Worm (Caenorhabditis elegans) whole organism, L4 larva: ENCODE results near the gene C05D12.2.

Experiments
- D1046.2 ChIP-seq: fragments of 200-800 bp; sonication (Bioruptor generic); IDR thresholded peaks from 2 replicates; pipeline ENCODE4 v1.3.6; 2022; ENCODE audit warnings: missing genetic modification characterization, missing compliant biosample characterization
- Y75B8A.6 ChIP-seq: fragments of 200-800 bp; sonication (Bioruptor generic); IDR thresholded peaks from 2 replicates; pipeline ENCODE4 v1.3.6; 2022; ENCODE audit warnings: missing genetic modification reagents, missing genetic modification characterization, missing compliant biosample characterization
- ZK337.2 ChIP-seq: fragments of 200-800 bp; sonication (Bioruptor generic); IDR thresholded peaks from 2 replicates; pipeline ENCODE4 v1.3.6; 2022; ENCODE audit warnings: missing genetic modification reagents, missing genetic modification characterization, missing compliant biosample characterization
- aha-1 ChIP-seq: fragments of 150-350 bp; peaks from one replicate; lab custom pipeline; 2014; ENCODE audit warnings: missing biosample characterization, missing genetic modification characterization
- attf-4 ChIP-seq: sonication (generic microtip); optimal IDR thresholded peaks from 3 replicates; lab custom pipeline; 2017; ENCODE audit warnings: missing biosample characterization, missing genetic modification characterization
- ceh-32 ChIP-seq: sonication (generic microtip); optimal IDR thresholded peaks from 2 replicates; lab custom pipeline; 2016; ENCODE audit warnings: mild to moderate bottlenecking, missing genetic modification characterization, missing compliant biosample characterization; ENCODE audit not compliant: poor library complexity
- ctbp-1 ChIP-seq: fragments of 200-800 bp; sonication (Bioruptor generic); IDR thresholded peaks from 2 replicates; pipeline ENCODE4 v1.3.6; 2022; ENCODE audit warnings: missing genetic modification reagents, missing genetic modification characterization, missing compliant biosample characterization
- daf-16 ChIP-seq, 3 experiments: sonication (generic microtip); optimal IDR thresholded peaks; 2 replicates each; lab custom pipeline; 2016 to 2017; ENCODE audit warnings: missing genetic modification characterization in 3 of 3, missing genetic modification reagents in 3 of 3, mild to moderate bottlenecking in 2 of 3, missing compliant biosample characterization in 2 of 3, missing biosample characterization in 1 of 3, moderate library complexity in 1 of 3
- daf-19 ChIP-seq: fragments of 200-800 bp; sonication (Bioruptor generic); conservative IDR thresholded peaks from 2 replicates; pipeline ENCODE4 v1.3.6; 2022; ENCODE audit warnings: missing genetic modification characterization, missing compliant biosample characterization
- dmd-6 ChIP-seq: fragments of 200-800 bp; sonication (Bioruptor generic); IDR thresholded peaks from 2 replicates; pipeline ENCODE4 v1.3.6; 2022; ENCODE audit warnings: missing genetic modification reagents, missing genetic modification characterization, missing compliant biosample characterization
- dpl-1 ChIP-seq: fragments of 150-350 bp; optimal IDR thresholded peaks from 2 replicates; lab custom pipeline; 2014; ENCODE audit warnings: missing biosample characterization, missing genetic modification reagents, missing genetic modification characterization
- dve-1 ChIP-seq: sonication (generic microtip); optimal IDR thresholded peaks from 2 replicates; lab custom pipeline; 2017; ENCODE audit warnings: antibody characterized with exemption, mild to moderate bottlenecking, missing genetic modification characterization, missing compliant biosample characterization; ENCODE audit not compliant: insufficient read depth
- fos-1 ChIP-seq: fragments of 150-350 bp; optimal IDR thresholded peaks from 2 replicates; lab custom pipeline; 2014; ENCODE audit warnings: missing biosample characterization, missing genetic modification characterization
- hlh-11 ChIP-seq: fragments of 200-800 bp; sonication (Bioruptor generic); optimal IDR thresholded peaks from 2 replicates; lab custom pipeline; 2018; ENCODE audit warnings: mild to moderate bottlenecking, missing genetic modification characterization, missing compliant biosample characterization
- hmg-1.1 ChIP-seq: fragments of 200-800 bp; sonication (Bioruptor generic); IDR thresholded peaks from 2 replicates; pipeline ENCODE4 v1.3.6; 2022; ENCODE audit warnings: missing genetic modification reagents, missing genetic modification characterization, missing compliant biosample characterization
- lin-38 ChIP-seq: fragments of 200-800 bp; sonication (Bioruptor generic); IDR thresholded peaks from 2 replicates; pipeline ENCODE4 v1.3.6; 2022; ENCODE audit warnings: missing genetic modification reagents, missing genetic modification characterization, missing compliant biosample characterization
- lsy-2 ChIP-seq, 2 experiments: fragments of 150-350 bp in 1 of 2; sonication (generic microtip) in 1 of 2; optimal IDR thresholded peaks; 2 replicates each; lab custom pipeline; 2014 to 2017; ENCODE audit warnings: missing biosample characterization in 2 of 2, missing genetic modification characterization in 2 of 2
- mep-1 ChIP-seq: fragments of 150-350 bp; sonication (generic microtip); optimal IDR thresholded peaks from 3 replicates; lab custom pipeline; 2014; ENCODE audit warnings: missing biosample characterization, missing genetic modification characterization
- mes-2 ChIP-seq: sonication (generic microtip); optimal IDR thresholded peaks from 2 replicates; lab custom pipeline; 2016; ENCODE audit warnings: missing genotype, mild to moderate bottlenecking, missing genetic modification characterization, missing compliant biosample characterization; ENCODE audit not compliant: poor library complexity, severe bottlenecking
- nhr-102 ChIP-seq: sonication (generic microtip); optimal IDR thresholded peaks from 2 replicates; lab custom pipeline; 2016; ENCODE audit warnings: mild to moderate bottlenecking, missing genetic modification characterization, moderate library complexity, missing compliant biosample characterization
- nhr-111 ChIP-seq: fragments of 200-800 bp; sonication (Bioruptor generic); optimal IDR thresholded peaks from 2 replicates; lab custom pipeline; 2018; ENCODE audit warnings: mild to moderate bottlenecking, missing genetic modification characterization, missing compliant biosample characterization
- nhr-28 ChIP-seq: fragments of 150-350 bp; optimal IDR thresholded peaks from 2 replicates; lab custom pipeline; 2014; ENCODE audit warnings: missing biosample characterization, missing genetic modification characterization
- nhr-41 ChIP-seq: fragments of 200-800 bp; sonication (Bioruptor generic); IDR thresholded peaks from 2 replicates; pipeline ENCODE4 v1.3.6; 2022; ENCODE audit warnings: missing genetic modification reagents, missing genetic modification characterization, missing compliant biosample characterization
- nhr-77 ChIP-seq: fragments of 150-350 bp; optimal IDR thresholded peaks from 2 replicates; lab custom pipeline; 2014; ENCODE audit warnings: missing biosample characterization, missing genetic modification characterization
- php-3 ChIP-seq: fragments of 200-800 bp; sonication (Bioruptor generic); IDR thresholded peaks from 2 replicates; pipeline ENCODE4 v1.3.6; 2022; ENCODE audit warnings: missing genetic modification reagents, missing genetic modification characterization, missing compliant biosample characterization
- pqm-1 ChIP-seq: sonication (generic microtip); optimal IDR thresholded peaks from 2 replicates; lab custom pipeline; 2017; ENCODE audit warnings: missing biosample characterization, missing genetic modification characterization
- sdz-12 ChIP-seq: fragments of 200-800 bp; sonication (Bioruptor generic); optimal IDR thresholded peaks from 2 replicates; lab custom pipeline; 2018; ENCODE audit warnings: mild to moderate bottlenecking, missing genetic modification characterization, missing compliant biosample characterization
- set-16 ChIP-seq: fragments of 200-800 bp; sonication (Bioruptor generic); IDR thresholded peaks from 2 replicates; pipeline ENCODE4 v1.3.6; 2022; ENCODE audit warnings: missing genetic modification reagents, missing genetic modification characterization, missing compliant biosample characterization
- tra-1 ChIP-seq: fragments of 200-800 bp; sonication (Bioruptor generic); IDR thresholded peaks from 2 replicates; pipeline ENCODE4 v1.3.6; 2022; ENCODE audit warnings: missing genetic modification reagents, missing genetic modification characterization, missing compliant biosample characterization
- vab-7 ChIP-seq: fragments of 200-800 bp; sonication (Bioruptor generic); IDR thresholded peaks from 2 replicates; pipeline ENCODE4 v1.3.6; 2022; ENCODE audit warnings: missing genetic modification reagents, missing genetic modification characterization, missing compliant biosample characterization
- zip-2 ChIP-seq: fragments of 150-350 bp; optimal IDR thresholded peaks from 2 replicates; lab custom pipeline; 2014; ENCODE audit warnings: missing biosample characterization, missing genetic modification characterization

C05D12.2 gene

DNA sequence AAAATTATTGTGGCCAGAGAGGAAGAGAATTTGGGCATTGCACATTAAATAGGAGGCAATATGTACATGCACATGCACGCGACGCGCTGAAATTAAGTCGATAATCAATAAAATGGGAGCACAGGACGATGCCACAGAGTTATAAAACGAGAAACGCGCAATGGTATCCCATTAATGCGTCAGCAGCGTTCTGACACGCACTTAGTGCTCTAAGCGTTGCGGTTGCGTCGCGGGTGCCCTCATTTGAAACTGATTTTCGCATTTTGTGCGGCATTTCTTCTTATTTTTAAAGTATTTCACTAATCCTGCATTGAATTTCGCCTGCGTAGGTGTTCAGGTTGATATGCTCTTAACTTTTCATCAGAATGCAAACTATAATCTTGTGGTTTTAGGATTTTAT, 34.9 kb downstream of the C05D12.2 start, which contains the start of gene rsp-1 (continued):
- TF ChIP-seq daf-19 (peak; percentile 81), sdz-12 (GFP tag; lab: Kevin White, UChicago) (no peak), nhr-102 (tag; lab: Kevin White, UChicago) (peak; percentile 87), nhr-28 (tag; lab: Kevin White, UChicago) (peak; percentile 79), attf-4 (tag; lab: Kevin White, UChicago) (no peak), Y75B8A.6 (GFP tag; lab: Robert Waterston, UW) (no peak), hlh-11 (tag; lab: Kevin White, UChicago) (peak; percentile 91), nhr-111 (GFP tag; lab: Kevin White, UChicago) (no peak), tra-1 (GFP tag; lab: Robert Waterston, UW) (peak; percentile 81)

DNA sequence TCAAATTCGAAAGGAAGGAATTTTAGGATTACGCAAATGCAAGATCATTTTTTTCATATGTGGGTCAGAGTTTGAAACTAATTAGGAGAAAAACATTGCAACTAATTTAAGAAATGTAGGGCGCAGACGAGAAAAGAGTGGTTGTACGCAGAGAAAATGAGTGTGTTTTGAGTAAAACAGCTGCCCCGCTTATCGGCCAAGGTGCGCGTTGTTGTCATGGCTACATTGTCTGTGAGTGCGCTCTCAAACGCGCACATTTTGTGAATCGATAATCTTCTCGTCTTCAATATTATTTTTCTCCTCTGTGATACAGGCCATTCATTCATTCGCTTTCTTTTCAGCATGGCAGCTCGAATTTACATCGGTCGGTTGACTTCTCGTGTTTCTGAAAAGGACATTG, 35.5 kb downstream of the C05D12.2 start:
- TF ChIP-seq ceh-32 = no peak
- TF ChIP-seq ctbp-1 (GFP tag; lab: Robert Waterston, UW) = no peak
- TF ChIP-seq fos-1 = no peak
- no peak for TF ChIP-seq D1046.2 (GFP tag; lab: Robert Waterston, UW)
- TF ChIP-seq hmg-1.1 (GFP tag; lab: Robert Waterston, UW) = 0 out of 2 replicates have a peak, but pooled peaks have one; percentile 10
- peak; percentile 13; the same call in 1 of the 2 replicates for TF ChIP-seq dmd-6 (GFP tag; lab: Robert Waterston, UW)

DNA sequence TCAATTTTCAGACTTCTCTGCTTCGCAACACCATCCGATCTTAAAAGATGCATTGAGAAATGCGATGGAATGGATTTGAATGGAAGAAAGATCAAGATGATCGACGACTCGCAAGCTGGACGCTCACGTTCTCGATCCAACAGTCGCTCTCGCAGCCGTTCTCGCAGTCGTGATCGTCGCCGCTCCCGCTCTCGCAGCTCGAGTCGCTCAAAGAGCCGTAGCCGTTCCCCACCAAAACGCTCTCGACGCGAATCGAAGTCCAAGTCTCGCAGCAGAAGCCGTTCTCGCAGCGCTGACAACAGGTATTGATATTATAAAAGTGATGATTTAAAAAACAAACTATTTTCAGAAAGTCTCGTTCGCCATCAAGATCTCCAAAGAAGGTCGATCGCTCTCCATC, 37.0 kb downstream of the C05D12.2 start:
- TF ChIP-seq aha-1 (peak; percentile 13), set-16 (peak; percentile 89), nhr-41 (no peak)

ce11 chrII:11455715-11456114, 37.6 kb downstream of the C05D12.2 start:
- peak; percentile 30 for TF ChIP-seq lin-38 (GFP tag; lab: Robert Waterston, UW)
- TF ChIP-seq mep-1 (tag; lab: Kevin White, UChicago) = peak; percentile 5
- TF ChIP-seq vab-7 = no peak
- TF ChIP-seq attf-4 (tag; lab: Kevin White, UChicago) = no peak
- TF ChIP-seq mes-2 (tag; lab: Kevin White, UChicago) = peak; percentile 25
- TF ChIP-seq ZK337.2 = no peak

DNA sequence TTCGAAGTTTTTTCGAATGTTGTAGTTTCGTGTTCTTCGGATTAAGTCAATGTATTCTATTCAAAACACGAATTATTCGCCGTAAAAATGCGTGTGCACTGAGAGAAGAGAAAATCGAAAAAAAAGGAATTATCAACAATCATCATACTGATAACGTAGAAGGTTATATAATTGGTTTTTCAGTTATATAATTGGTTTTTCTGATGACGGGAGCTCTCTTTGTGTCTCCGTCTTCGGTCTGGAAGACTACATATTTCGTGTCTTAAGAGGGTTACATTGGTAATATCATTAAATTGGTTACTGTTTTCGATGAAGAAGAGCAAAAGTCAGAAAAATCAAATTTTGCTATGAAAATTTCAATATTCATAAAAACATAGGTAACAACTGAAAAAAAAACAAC, 41.8 kb downstream of the C05D12.2 start:
- no peak for TF ChIP-seq daf-16 (GFP tag; optimal IDR thresholded peaks at IDR 0.05; lab: Kevin White, UChicago)
- TF ChIP-seq daf-16 (tag; optimal IDR thresholded peaks at IDR 0.05; lab: Kevin White, UChicago) = peak; percentile 43
- TF ChIP-seq nhr-77 = peak; percentile 11
- no peak for TF ChIP-seq zip-2 (tag; lab: Kevin White, UChicago)
- peak; percentile 54 for TF ChIP-seq pqm-1 (tag; lab: Kevin White, UChicago)
- TF ChIP-seq aha-1 = peak; percentile 12
- TF ChIP-seq hlh-11 (tag; lab: Kevin White, UChicago) = peak; percentile 40
- TF ChIP-seq dmd-6 (GFP tag; lab: Robert Waterston, UW) = peak; percentile 27; the same call in 1 of the 2 replicates
- no peak for TF ChIP-seq dpl-1 (GFP tag; lab: Kevin White, UChicago)
- no peak for TF ChIP-seq php-3 (GFP tag; lab: Robert Waterston, UW)
- TF ChIP-seq lin-38 (GFP tag; lab: Robert Waterston, UW) = peak; percentile 20; the same call in 1 of the 2 replicates
- TF ChIP-seq nhr-28 (tag; lab: Kevin White, UChicago) = peak; percentile 75
- peak; percentile 39 for TF ChIP-seq dve-1
- TF ChIP-seq lsy-2 (tag; optimal IDR thresholded peaks at IDR 0.05; lab: Kevin White, UChicago) = no peak
- no peak for TF ChIP-seq mes-2 (tag; lab: Kevin White, UChicago)
